Fruit fly (Drosophila melanogaster): ENCODE measurements around the gene Ppn.

Ppn gene

dm6 chr3R:28544538-28545393, 4.6 kb upstream of the Ppn start, which contains the start of gene mIF2:
TSS of gene mIF2 (minus strand) at chr3R:28544817.
- peak; percentile 20 for TF ChIP-seq Jra (GFP tag; optimal IDR thresholded peaks at IDR 0.05)
- no peak for TF ChIP-seq dmrt93B (GFP tag; optimal IDR thresholded peaks at IDR 0.05)
- no peak for TF ChIP-seq Mio (GFP tag; optimal IDR thresholded peaks at IDR 0.05)
- no peak for TF ChIP-seq Hr83 (GFP tag; optimal IDR thresholded peaks at IDR 0.05; ENCODE audit: poor library complexity, severe bottlenecking)
- no peak for TF ChIP-seq pan (optimal IDR thresholded peaks at IDR 0.05)
- no peak for TF ChIP-seq CrebA (GFP tag; optimal IDR thresholded peaks at IDR 0.05; ENCODE audit: borderline replicate concordance)
- no peak for TF ChIP-seq usp (GFP tag; optimal IDR thresholded peaks at IDR 0.05)
- TF ChIP-seq CG32264 (GFP tag; optimal IDR thresholded peaks at IDR 0.05): no peak
- TF ChIP-seq jim (GFP tag; optimal IDR thresholded peaks at IDR 0.05): no peak
- no peak for TF ChIP-seq HLH106 (tag; optimal IDR thresholded peaks at IDR 0.05)
- peak; percentile 2 for TF ChIP-seq psq (GFP tag; optimal IDR thresholded peaks at IDR 0.05)
- peak; percentile 78 for TF ChIP-seq Myc (optimal IDR thresholded peaks at IDR 0.05)
- no peak for TF ChIP-seq CG9705 (GFP tag; optimal IDR thresholded peaks at IDR 0.05)
- TF ChIP-seq Vsx2 (GFP tag; optimal IDR thresholded peaks at IDR 0.05; ENCODE audit: partially characterized antibody): peak; percentile 42
- TF ChIP-seq foxo (GFP tag; optimal IDR thresholded peaks at IDR 0.05): no peak
- TF ChIP-seq Abd-B (GFP tag; optimal IDR thresholded peaks at IDR 0.05): no peak
- TF ChIP-seq tai (GFP tag; optimal IDR thresholded peaks at IDR 0.05): no peak
- TF ChIP-seq Hr78 (GFP tag; optimal IDR thresholded peaks at IDR 0.05): no peak
- peak; percentile 14 for TF ChIP-seq sage (GFP tag; optimal IDR thresholded peaks at IDR 0.05)
- no peak for TF ChIP-seq GATAd (GFP tag; optimal IDR thresholded peaks at IDR 0.05)
- no peak for TF ChIP-seq Dif (GFP tag; optimal IDR thresholded peaks at IDR 0.05; ENCODE audit: partially characterized antibody)
- TF ChIP-seq OdsH (GFP tag; optimal IDR thresholded peaks at IDR 0.05): no peak
- no peak for TF ChIP-seq dl (GFP tag; optimal IDR thresholded peaks at IDR 0.05; ENCODE audit: insufficient read depth in 1 of 2, partially characterized antibody in 2 of 2)
- no peak for TF ChIP-seq woc (GFP tag; optimal IDR thresholded peaks at IDR 0.05)
- TF ChIP-seq ey (GFP tag; optimal IDR thresholded peaks at IDR 0.05): no peak
- no peak for TF ChIP-seq N (GFP tag; optimal IDR thresholded peaks at IDR 0.05)
- no peak for TF ChIP-seq h (GFP tag; optimal IDR thresholded peaks at IDR 0.05)
- peak; percentile 22 for TF ChIP-seq fru (GFP tag; optimal IDR thresholded peaks at IDR 0.05)
- TF ChIP-seq dsf (GFP tag; optimal IDR thresholded peaks at IDR 0.05; ENCODE audit: borderline replicate concordance): no peak
- peak; percentile 0 for TF ChIP-seq br (GFP tag; optimal IDR thresholded peaks at IDR 0.05)
- TF ChIP-seq lola (GFP tag; optimal IDR thresholded peaks at IDR 0.05): no peak
- no peak for TF ChIP-seq Dfd (GFP tag; optimal IDR thresholded peaks at IDR 0.05)
- TF ChIP-seq rgr (GFP tag; optimal IDR thresholded peaks at IDR 0.05): no peak
- no peak for TF ChIP-seq sv (GFP tag; optimal IDR thresholded peaks at IDR 0.05)
- peak; percentile 15 for TF ChIP-seq brk (GFP tag; optimal IDR thresholded peaks at IDR 0.05)
- no peak for TF ChIP-seq Hnf4 (GFP tag; optimal IDR thresholded peaks at IDR 0.05)
- peak; percentile 14 for TF ChIP-seq Sp1 (GFP tag; optimal IDR thresholded peaks at IDR 0.05)
- no peak for TF ChIP-seq Rel (GFP tag; optimal IDR thresholded peaks at IDR 0.05)
- no peak for TF ChIP-seq Rel (tag; optimal IDR thresholded peaks at IDR 0.05)

- TF ChIP-seq Hr83 (GFP tag; optimal IDR thresholded peaks at IDR 0.05; ENCODE audit: poor library complexity, severe bottlenecking) (no peak), Mio (GFP tag; optimal IDR thresholded peaks at IDR 0.05) (no peak), Myc (optimal IDR thresholded peaks at IDR 0.05) (no peak), ey (GFP tag; optimal IDR thresholded peaks at IDR 0.05) (peak; percentile 22), tai (GFP tag; optimal IDR thresholded peaks at IDR 0.05) (no peak), dmrt93B (GFP tag; optimal IDR thresholded peaks at IDR 0.05) (no peak), woc (GFP tag; optimal IDR thresholded peaks at IDR 0.05) (peak; percentile 68), Hr78 (GFP tag; optimal IDR thresholded peaks at IDR 0.05) (no peak), sage (GFP tag; optimal IDR thresholded peaks at IDR 0.05) (no peak), sv (GFP tag; optimal IDR thresholded peaks at IDR 0.05) (no peak), OdsH (GFP tag; optimal IDR thresholded peaks at IDR 0.05) (peak; percentile 8), Sp1 (GFP tag; optimal IDR thresholded peaks at IDR 0.05) (no peak), Rel (GFP tag; optimal IDR thresholded peaks at IDR 0.05) (peak; percentile 8), Rel (tag; optimal IDR thresholded peaks at IDR 0.05) (no peak), usp (GFP tag; optimal IDR thresholded peaks at IDR 0.05) (no peak), N (GFP tag; optimal IDR thresholded peaks at IDR 0.05) (no peak), Jra (GFP tag; optimal IDR thresholded peaks at IDR 0.05) (peak; percentile 61), lola (GFP tag; optimal IDR thresholded peaks at IDR 0.05) (no peak), Hnf4 (GFP tag; optimal IDR thresholded peaks at IDR 0.05) (no peak), Dfd (GFP tag; optimal IDR thresholded peaks at IDR 0.05) (no peak), pan (optimal IDR thresholded peaks at IDR 0.05) (no peak), CG32264 (GFP tag; optimal IDR thresholded peaks at IDR 0.05) (no peak), CG9705 (GFP tag; optimal IDR thresholded peaks at IDR 0.05) (no peak), br (GFP tag; optimal IDR thresholded peaks at IDR 0.05) (peak; percentile 23), rgr (GFP tag; optimal IDR thresholded peaks at IDR 0.05) (peak; percentile 17), Abd-B (GFP tag; optimal IDR thresholded peaks at IDR 0.05) (no peak), h (GFP tag; optimal IDR thresholded peaks at IDR 0.05) (peak; percentile 10), jim (GFP tag; optimal IDR thresholded peaks at IDR 0.05) (no peak), Vsx2 (GFP tag; optimal IDR thresholded peaks at IDR 0.05; ENCODE audit: partially characterized antibody) (no peak), brk (GFP tag; optimal IDR thresholded peaks at IDR 0.05) (peak; percentile 42), CrebA (GFP tag; optimal IDR thresholded peaks at IDR 0.05; ENCODE audit: borderline replicate concordance) (peak; percentile 15), GATAd (GFP tag; optimal IDR thresholded peaks at IDR 0.05) (no peak), HLH106 (tag; optimal IDR thresholded peaks at IDR 0.05) (peak; percentile 40), foxo (GFP tag; optimal IDR thresholded peaks at IDR 0.05) (peak in 1 of 2 experiments; percentile 48), dl (GFP tag; optimal IDR thresholded peaks at IDR 0.05; ENCODE audit: insufficient read depth in 1 of 2, partially characterized antibody in 2 of 2) (no peak), fru (GFP tag; optimal IDR thresholded peaks at IDR 0.05) (peak; percentile 54), dsf (GFP tag; optimal IDR thresholded peaks at IDR 0.05; ENCODE audit: borderline replicate concordance) (no peak), Dif (GFP tag; optimal IDR thresholded peaks at IDR 0.05; ENCODE audit: partially characterized antibody) (no peak), psq (GFP tag; optimal IDR thresholded peaks at IDR 0.05) (peak; percentile 48)
Measured at dm6 chr3R:28536794-28537193, 3.3 kb downstream of the Ppn start.
